Fruit fly (Drosophila melanogaster) whole organism, embryonic: ENCODE measurements around the gene Eato.

Experiments used
- B-H1 ChIP-seq: fragments of 200-800 bp; sonication (Bioruptor generic); IDR thresholded peaks from 3 replicates; pipeline ENCODE4 v1.3.6; 2022; ENCODE audit warnings: missing biosample characterization, missing genetic modification characterization
- BEAF-32 ChIP-seq: fragments of 200-800 bp; sonication (Bioruptor generic); optimal IDR thresholded peaks from 3 replicates; lab custom pipeline; 2017; ENCODE audit warnings: missing biosample characterization, missing genetic modification characterization, mild to moderate bottlenecking, moderate library complexity, missing genetic modification reagents
- CG10267 ChIP-seq: fragments of 200-800 bp; sonication (Bioruptor generic); optimal IDR thresholded peaks from 2 replicates; lab custom pipeline; 2018; ENCODE audit warnings: missing biosample characterization, mild to moderate bottlenecking, missing genetic modification characterization, moderate library complexity
- CG10543 ChIP-seq: fragments of 200-800 bp; sonication (Bioruptor generic); optimal IDR thresholded peaks from 3 replicates; lab custom pipeline; 2017; ENCODE audit warnings: missing biosample characterization, mild to moderate bottlenecking, missing genetic modification characterization, moderate library complexity
- CG12744 ChIP-seq: fragments of 200-800 bp; sonication (Bioruptor generic); optimal IDR thresholded peaks from 2 replicates; lab custom pipeline; 2016; ENCODE audit warnings: missing biosample characterization, missing genetic modification characterization
- CG12769 ChIP-seq: fragments of 200-800 bp; sonication (Bioruptor generic); optimal IDR thresholded peaks from 2 replicates; lab custom pipeline; 2019; ENCODE audit warnings: missing biosample characterization, mild to moderate bottlenecking, missing genetic modification characterization, moderate library complexity
- CG14710 ChIP-seq: fragments of 200-800 bp; sonication (Bioruptor generic); optimal IDR thresholded peaks from 3 replicates; lab custom pipeline; 2019; ENCODE audit warnings: missing biosample characterization, mild to moderate bottlenecking, missing genetic modification characterization, moderate library complexity
- CG15479 ChIP-seq: fragments of 200-800 bp; sonication (Bioruptor generic); optimal IDR thresholded peaks from 3 replicates; lab custom pipeline; 2019; ENCODE audit warnings: missing biosample characterization, mild to moderate bottlenecking, missing genetic modification characterization, moderate library complexity
- CG1647 ChIP-seq: fragments of 200-800 bp; sonication (Bioruptor generic); optimal IDR thresholded peaks from 3 replicates; lab custom pipeline; 2016; ENCODE audit warnings: missing biosample characterization, missing genetic modification characterization
- CG16863 ChIP-seq: fragments of 200-800 bp; sonication (Bioruptor generic); optimal IDR thresholded peaks from 3 replicates; lab custom pipeline; 2016; ENCODE audit warnings: missing biosample characterization, missing genetic modification characterization
- CG17328 ChIP-seq: fragments of 200-800 bp; sonication (Bioruptor generic); IDR thresholded peaks from 2 replicates; pipeline ENCODE4 v1.3.6; 2022; ENCODE audit warnings: missing biosample characterization, missing genetic modification characterization
- CG17359 ChIP-seq: fragments of 200-800 bp; sonication (Bioruptor generic); optimal IDR thresholded peaks from 3 replicates; lab custom pipeline; 2018; ENCODE audit warnings: missing biosample characterization, mild to moderate bottlenecking, missing genetic modification characterization, moderate library complexity
- CG17829 ChIP-seq: fragments of 200-800 bp; optimal IDR thresholded peaks from 2 replicates; lab custom pipeline; 2019; ENCODE audit warnings: missing biosample characterization, mild to moderate bottlenecking, missing genetic modification characterization, moderate library complexity
- CG2120 ChIP-seq: fragments of 200-800 bp; sonication (Bioruptor generic); optimal IDR thresholded peaks from 3 replicates; lab custom pipeline; 2016; ENCODE audit warnings: missing biosample characterization, missing genetic modification characterization
- CG2129 ChIP-seq: fragments of 200-800 bp; sonication (Bioruptor generic); IDR thresholded peaks from 2 replicates; pipeline ENCODE4 v1.3.6; 2022; ENCODE audit warnings: missing biosample characterization, missing genetic modification characterization; ENCODE audit not compliant: partially characterized antibody
- CG30020 ChIP-seq: fragments of 200-800 bp; optimal IDR thresholded peaks from 2 replicates; lab custom pipeline; 2019; ENCODE audit warnings: missing biosample characterization, mild to moderate bottlenecking, missing genetic modification characterization, moderate library complexity
- CG34224 ChIP-seq: fragments of 200-800 bp; sonication (Bioruptor generic); IDR thresholded peaks from 3 replicates; pipeline ENCODE4 v1.3.6; 2022; ENCODE audit warnings: missing biosample characterization, missing genetic modification characterization; ENCODE audit not compliant: partially characterized antibody
- CG34422 ChIP-seq: fragments of 200-800 bp; sonication (Bioruptor generic); IDR thresholded peaks from 3 replicates; pipeline ENCODE4 v1.3.6; 2022; ENCODE audit warnings: missing biosample characterization, missing genetic modification characterization
- CG4617 ChIP-seq: fragments of 200-800 bp; sonication (Bioruptor generic); optimal IDR thresholded peaks from 3 replicates; lab custom pipeline; 2016; ENCODE audit warnings: missing biosample characterization, missing genetic modification characterization, borderline replicate concordance
- CG6683 ChIP-seq: fragments of 200-800 bp; sonication (Bioruptor generic); optimal IDR thresholded peaks from 2 replicates; lab custom pipeline; 2017; ENCODE audit warnings: missing biosample characterization, mild to moderate bottlenecking, missing genetic modification characterization, missing genetic modification reagents
- CG7357 ChIP-seq: fragments of 200-800 bp; sonication (Bioruptor generic); IDR thresholded peaks from 3 replicates; pipeline ENCODE4 v1.3.6; 2022; ENCODE audit warnings: missing biosample characterization, missing genetic modification characterization
- CG7963 ChIP-seq: fragments of 200-800 bp; sonication (Bioruptor generic); IDR thresholded peaks from 3 replicates; pipeline ENCODE4 v1.3.6; 2022; ENCODE audit warnings: missing biosample characterization, missing genetic modification characterization; ENCODE audit not compliant: partially characterized antibody
- CG9609 ChIP-seq: fragments of 200-800 bp; sonication (Bioruptor generic); optimal IDR thresholded peaks from 3 replicates; lab custom pipeline; 2016; ENCODE audit warnings: missing biosample characterization, missing genetic modification characterization
- Deaf1 ChIP-seq: fragments of 200-800 bp; optimal IDR thresholded peaks from 3 replicates; lab custom pipeline; 2019; ENCODE audit warnings: missing biosample characterization, mild to moderate bottlenecking, missing genetic modification characterization, moderate library complexity
- Dfd ChIP-seq, 2 experiments: fragments of >200 bp; optimal IDR thresholded peaks; 2 replicates each; lab custom pipeline; 2017; ENCODE audit warnings: missing biosample characterization in 2 of 2, missing genetic modification characterization in 2 of 2
- Dp ChIP-seq: fragments of 200-800 bp; sonication (Bioruptor generic); optimal IDR thresholded peaks from 2 replicates; lab custom pipeline; 2018; ENCODE audit warnings: missing biosample characterization, mild to moderate bottlenecking, missing genetic modification characterization, moderate library complexity
- Drgx ChIP-seq: fragments of 200-800 bp; sonication (Bioruptor generic); IDR thresholded peaks from 2 replicates; pipeline ENCODE4 v1.3.6; 2022; ENCODE audit warnings: missing biosample characterization, missing genetic modification characterization
- E2f2 ChIP-seq: fragments of 200-800 bp; sonication (Bioruptor generic); IDR thresholded peaks from 2 replicates; pipeline ENCODE4 v1.3.6; 2022; ENCODE audit warnings: missing biosample characterization, missing genetic modification characterization
- MBD-R2 ChIP-seq: fragments of 200-800 bp; sonication (Bioruptor generic); IDR thresholded peaks from 2 replicates; pipeline ENCODE4 v1.3.6; 2022; ENCODE audit warnings: missing biosample characterization, missing genetic modification characterization
- Med ChIP-seq: fragments of 200-800 bp; sonication (Bioruptor generic); peaks from one replicate; lab custom pipeline; 2016; ENCODE audit warnings: missing biosample characterization, missing genetic modification characterization, mild to moderate bottlenecking, inconsistent platforms, moderate library complexity
- Myb ChIP-seq: fragments of 200-800 bp; sonication (Bioruptor generic); optimal IDR thresholded peaks from 2 replicates; lab custom pipeline; 2016; ENCODE audit warnings: missing biosample characterization, missing genetic modification characterization
- Taf1 ChIP-seq: fragments of 200-800 bp; sonication (Bioruptor generic); IDR thresholded peaks from 2 replicates; pipeline ENCODE4 v1.3.6; 2022; ENCODE audit warnings: missing biosample characterization, missing genetic modification characterization
- Tbp ChIP-seq: fragments of >200 bp; optimal IDR thresholded peaks from 2 replicates; lab custom pipeline; 2018; ENCODE audit warnings: missing biosample characterization, missing genetic modification characterization
- ab ChIP-seq: fragments of 200-800 bp; sonication (Bioruptor generic); optimal IDR thresholded peaks from 2 replicates; lab custom pipeline; 2016; ENCODE audit warnings: missing biosample characterization, missing genetic modification characterization
- bbx ChIP-seq: fragments of 200-800 bp; sonication (Bioruptor generic); IDR thresholded peaks from 2 replicates; pipeline ENCODE4 v1.3.6; 2022; ENCODE audit warnings: missing biosample characterization, missing genetic modification characterization; ENCODE audit not compliant: partially characterized antibody
- chif ChIP-seq, 2 experiments: fragments of 200-800 bp; sonication (Bioruptor generic); optimal IDR thresholded peaks; 3 replicates each; lab custom pipeline; 2016; ENCODE audit warnings: missing biosample characterization in 2 of 2, missing genetic modification characterization in 2 of 2
- fd64A ChIP-seq: fragments of 200-800 bp; sonication (Bioruptor generic); optimal IDR thresholded peaks from 3 replicates; lab custom pipeline; 2018; ENCODE audit warnings: missing biosample characterization, mild to moderate bottlenecking, missing genetic modification characterization
- gfzf ChIP-seq: fragments of 200-800 bp; sonication (Bioruptor generic); optimal IDR thresholded peaks from 2 replicates; lab custom pipeline; 2016; ENCODE audit warnings: missing biosample characterization, mild to moderate bottlenecking, missing genetic modification characterization, moderate library complexity
- ind ChIP-seq: fragments of 200-800 bp; sonication (Bioruptor generic); optimal IDR thresholded peaks from 3 replicates; lab custom pipeline; 2016; ENCODE audit warnings: missing biosample characterization, missing genetic modification characterization
- inv ChIP-seq: fragments of 200-800 bp; sonication (Bioruptor generic); IDR thresholded peaks from 2 replicates; pipeline ENCODE4 v1.3.6; 2022; ENCODE audit warnings: missing biosample characterization, missing genetic modification characterization; ENCODE audit not compliant: partially characterized antibody
- phol ChIP-seq: fragments of 200-800 bp; sonication (Bioruptor generic); optimal IDR thresholded peaks from 3 replicates; lab custom pipeline; 2018; ENCODE audit warnings: missing biosample characterization, mild to moderate bottlenecking, missing genetic modification characterization, moderate library complexity
- pzg ChIP-seq: fragments of 200-800 bp; sonication (Bioruptor generic); optimal IDR thresholded peaks from 3 replicates; lab custom pipeline; 2018; ENCODE audit warnings: missing biosample characterization, mild to moderate bottlenecking, missing genetic modification characterization, moderate library complexity
- run ChIP-seq: fragments of 200-800 bp; sonication (Bioruptor generic); optimal IDR thresholded peaks from 3 replicates; lab custom pipeline; 2018; ENCODE audit warnings: missing biosample characterization, mild to moderate bottlenecking, missing genetic modification characterization
- salm ChIP-seq: fragments of 200-800 bp; sonication (Bioruptor generic); optimal IDR thresholded peaks from 2 replicates; lab custom pipeline; 2018; ENCODE audit warnings: missing biosample characterization, mild to moderate bottlenecking, missing genetic modification characterization
- slou ChIP-seq: fragments of 200-800 bp; sonication (Bioruptor generic); optimal IDR thresholded peaks from 3 replicates; lab custom pipeline; 2016; ENCODE audit warnings: missing biosample characterization, missing genetic modification characterization
- stwl ChIP-seq: fragments of 200-800 bp; sonication (Bioruptor generic); optimal IDR thresholded peaks from 3 replicates; lab custom pipeline; 2018; ENCODE audit warnings: missing biosample characterization, mild to moderate bottlenecking, missing genetic modification characterization, moderate library complexity
- sug ChIP-seq: fragments of 200-800 bp; optimal IDR thresholded peaks from 2 replicates; lab custom pipeline; 2019; ENCODE audit warnings: missing biosample characterization, mild to moderate bottlenecking, missing genetic modification characterization, moderate library complexity
- tin ChIP-seq: fragments of 200-800 bp; sonication (Bioruptor generic); optimal IDR thresholded peaks from 3 replicates; lab custom pipeline; 2016; ENCODE audit warnings: missing biosample characterization, missing genetic modification characterization
- toy ChIP-seq: fragments of 200-800 bp; sonication (Bioruptor generic); IDR thresholded peaks from 2 replicates; pipeline ENCODE4 v1.3.6; 2022; ENCODE audit warnings: missing biosample characterization, missing genetic modification characterization
- trem ChIP-seq: fragments of 200-800 bp; optimal IDR thresholded peaks from 3 replicates; lab custom pipeline; 2019; ENCODE audit warnings: missing biosample characterization, mild to moderate bottlenecking, missing genetic modification characterization, moderate library complexity
- ttk ChIP-seq: fragments of 200-800 bp; sonication (Bioruptor generic); IDR thresholded peaks from 2 replicates; pipeline ENCODE4 v2.1.2; 2022; ENCODE audit warnings: missing biosample characterization, missing genetic modification characterization

Gene Eato

dm6 chr2L:13784155-13784681 is 334 bp downstream of the Eato start, which contains the start of gene CG16890 (continued):
- no peak for TF ChIP-seq B-H1
- no peak for TF ChIP-seq Deaf1 (tag; lab: Kevin White, UChicago)
- TF ChIP-seq run (tag; lab: Kevin White, UChicago): no peak
- TF ChIP-seq inv: peak; percentile 40; the same call in 1 of the 2 replicates
- no peak for TF ChIP-seq CG17328
- TF ChIP-seq ttk (GFP tag; lab: Robert Waterston, UW): no peak
- peak; percentile 6; the same call in 1 of the 3 replicates for TF ChIP-seq CG34422 (GFP tag; lab: Robert Waterston, UW)
- TF ChIP-seq CG6683: no peak
- peak; percentile 10 for TF ChIP-seq CG16863 (GFP tag; lab: Kevin White, UChicago)
- TF ChIP-seq Tbp (GFP tag; lab: Kevin White, UChicago): no peak
- TF ChIP-seq Dfd (GFP tag; optimal IDR thresholded peaks at IDR 0.05; lab: Kevin White, UChicago): no peak
- no peak for TF ChIP-seq ab (GFP tag; lab: Kevin White, UChicago)
- peak; percentile 14 for TF ChIP-seq CG4617
- TF ChIP-seq ind (GFP tag; lab: Kevin White, UChicago): no peak
- TF ChIP-seq salm (tag; lab: Kevin White, UChicago): no peak
- no peak for TF ChIP-seq fd64A (GFP tag; lab: Kevin White, UChicago)
- TF ChIP-seq toy (GFP tag; lab: Robert Waterston, UW): no peak
- TF ChIP-seq Med (GFP tag; lab: Kevin White, UChicago): no peak
- no peak for TF ChIP-seq Drgx (GFP tag; lab: Robert Waterston, UW)
- no peak for TF ChIP-seq CG10543 (GFP tag; lab: Kevin White, UChicago)
- no peak for TF ChIP-seq tin (GFP tag; lab: Kevin White, UChicago)
- TF ChIP-seq E2f2 (GFP tag; lab: Robert Waterston, UW): no peak
- TF ChIP-seq CG12769: no peak
- TF ChIP-seq CG7357 (GFP tag; lab: Robert Waterston, UW): no peak
- no peak for TF ChIP-seq CG30020 (tag; lab: Kevin White, UChicago)
- no peak for TF ChIP-seq slou (GFP tag; lab: Kevin White, UChicago)
- TF ChIP-seq CG12744 (GFP tag; lab: Kevin White, UChicago): no peak
- TF ChIP-seq bbx: 0 out of 2 replicates have a peak, but pooled peaks have one; percentile 41
- TF ChIP-seq CG7963 (GFP tag; lab: Robert Waterston, UW): 0 out of 3 replicates have a peak, but pooled peaks have one; percentile 36
- TF ChIP-seq sug: peak; percentile 36
- TF ChIP-seq Taf1 (GFP tag; lab: Robert Waterston, UW): no peak
- TF ChIP-seq, all 482 proteins: peak for 24

- TF ChIP-seq gfzf (peak; percentile 66), pzg (GFP tag; lab: Kevin White, UChicago) (peak; percentile 28), chif (GFP tag; optimal IDR thresholded peaks at IDR 0.05; lab: Kevin White, UChicago) (no peak), trem (tag; lab: Kevin White, UChicago) (peak; percentile 28), Dp (GFP tag; lab: Kevin White, UChicago) (peak; percentile 73), CG15479 (GFP tag; lab: Kevin White, UChicago) (no peak), Myb (peak; percentile 56), CG2129 (GFP tag; lab: Robert Waterston, UW) (no peak), CG2120 (GFP tag; lab: Kevin White, UChicago) (no peak), CG14710 (tag; lab: Kevin White, UChicago) (peak; percentile 33), CG34224 (GFP tag; lab: Robert Waterston, UW) (no peak), E2f2 (GFP tag; lab: Robert Waterston, UW) (peak; percentile 82), CG17829 (peak; percentile 17), stwl (peak; percentile 47), BEAF-32 (GFP tag; lab: Kevin White, UChicago) (peak; percentile 14), CG10267 (tag; lab: Kevin White, UChicago) (peak; percentile 75), CG17359 (tag; lab: Kevin White, UChicago) (peak; percentile 49), CG9609 (GFP tag; lab: Kevin White, UChicago) (no peak), MBD-R2 (GFP tag; lab: Robert Waterston, UW) (0 out of 2 replicates have a peak, but pooled peaks have one; percentile 38), phol (tag; lab: Kevin White, UChicago) (peak; percentile 2), CG1647 (GFP tag; lab: Kevin White, UChicago) (no peak)
Measured at dm6 chr2L:13790715-13791114, 6.8 kb downstream of the Eato start, which contains the start of gene CG16863. Gene CG16863, plus strand, starts transcription at chr2L:13790959.
